Worm (Caenorhabditis elegans) whole organism, L4/young adult: Measurements from ENCODE around the gene clec-6.

Source experiments
- W03F9.2 ChIP-seq: fragments of 150-350 bp; optimal IDR thresholded peaks from 2 replicates; lab custom pipeline; 2014; ENCODE audit warnings: missing biosample characterization, missing genetic modification characterization
- dao-5 ChIP-seq: sonication (generic microtip); optimal IDR thresholded peaks from 2 replicates; lab custom pipeline; 2016; ENCODE audit warnings: missing genotype, missing genetic modification characterization, moderate library complexity, missing compliant biosample characterization
- him-1 ChIP-seq: sonication (generic microtip); optimal IDR thresholded peaks from 2 replicates; lab custom pipeline; 2016; ENCODE audit warnings: missing genotype, missing genetic modification reagents, missing genetic modification characterization, missing compliant biosample characterization

DNA sequence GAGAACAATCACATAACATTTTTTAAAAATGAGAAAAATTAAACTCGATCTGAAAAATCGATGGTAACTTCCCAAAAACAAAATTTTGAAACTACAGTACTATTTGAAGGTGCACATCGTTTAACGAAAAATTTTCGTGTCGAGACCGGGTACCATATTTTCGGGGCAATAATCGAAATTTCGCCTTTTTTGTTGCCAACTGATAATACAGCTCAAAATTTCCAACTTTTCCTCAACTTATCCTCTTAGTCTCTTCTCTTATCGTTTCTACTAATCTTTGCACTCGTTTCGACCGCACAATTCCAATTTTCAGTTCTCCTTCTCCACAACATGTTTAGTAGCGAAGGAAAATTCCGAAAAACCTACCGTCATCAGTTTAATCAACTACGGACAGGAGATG lies 19.7 kb upstream of the clec-6 start, which contains the start of gene rom-1:
- TF ChIP-seq him-1 (tag; lab: Kevin White, UChicago) (no peak), dao-5 (tag; lab: Kevin White, UChicago) (no peak), W03F9.2 (tag; lab: Kevin White, UChicago) (no peak)
